Fruit fly (Drosophila melanogaster) whole organism, pupa: ENCODE measurements around the gene CG1317.
A peak's percentile ranks its signal among the peaks of the same experiment; 100 is the strongest.

Experiments used
- CG10348 ChIP-seq: fragments of 200-800 bp; sonication (Bioruptor generic); IDR thresholded peaks from 2 replicates; pipeline ENCODE4 v1.3.6; 2022; ENCODE audit warnings: missing biosample characterization, missing genetic modification characterization
- CG14655 ChIP-seq: fragments of 200-800 bp; sonication (Bioruptor generic); optimal IDR thresholded peaks from 3 replicates; lab custom pipeline; 2017; ENCODE audit warnings: mild to moderate bottlenecking, missing biosample characterization, missing genetic modification reagents, missing genetic modification characterization
- CG15710 ChIP-seq: fragments of 200-800 bp; sonication (Bioruptor generic); optimal IDR thresholded peaks from 2 replicates; lab custom pipeline; 2018; ENCODE audit warnings: missing biosample characterization, mild to moderate bottlenecking, missing genetic modification characterization, moderate library complexity
- CG17806 ChIP-seq: fragments of 200-800 bp; sonication (Bioruptor generic); optimal IDR thresholded peaks from 2 replicates; lab custom pipeline; 2018; ENCODE audit warnings: missing biosample characterization, mild to moderate bottlenecking, missing genetic modification characterization, moderate library complexity
- CG8159 ChIP-seq: fragments of 200-800 bp; sonication (Bioruptor generic); optimal IDR thresholded peaks from 3 replicates; lab custom pipeline; 2018; ENCODE audit warnings: missing biosample characterization, mild to moderate bottlenecking, missing genetic modification characterization, moderate library complexity
- CG8301 ChIP-seq: fragments of 200-800 bp; sonication (Bioruptor generic); optimal IDR thresholded peaks from 2 replicates; lab custom pipeline; 2018; ENCODE audit warnings: missing biosample characterization, mild to moderate bottlenecking, missing genetic modification characterization
- CG9948 ChIP-seq: fragments of 200-800 bp; sonication (Bioruptor generic); optimal IDR thresholded peaks from 2 replicates; lab custom pipeline; 2018; ENCODE audit warnings: missing biosample characterization, mild to moderate bottlenecking, missing genetic modification characterization, moderate library complexity
- EcR ChIP-seq: fragments of 200-800 bp; sonication (Bioruptor generic); optimal IDR thresholded peaks from 3 replicates; lab custom pipeline; 2019; ENCODE audit warnings: missing biosample characterization, missing genetic modification characterization, mild to moderate bottlenecking, moderate library complexity, missing genetic modification reagents

DNA sequence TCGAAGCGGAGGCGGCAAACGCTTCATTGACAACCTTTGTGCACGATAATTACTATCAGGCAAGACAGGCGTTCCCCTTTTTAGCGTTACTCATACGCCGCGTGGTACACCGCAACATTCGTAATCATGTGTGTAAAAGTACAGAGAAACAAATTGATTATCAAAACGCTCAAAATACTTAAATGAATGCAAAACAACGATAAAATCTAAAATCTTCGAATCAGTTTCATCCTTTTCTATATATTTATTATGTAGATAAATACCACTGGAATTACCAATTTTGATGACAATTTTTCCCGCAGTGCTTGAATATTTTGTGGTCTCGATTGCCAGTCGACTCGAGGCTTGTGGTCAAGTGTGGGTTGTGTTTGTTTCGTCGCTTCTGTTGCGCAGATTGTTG lies 39.1 kb upstream of the CG1317 start:
- TF ChIP-seq CG15710 (tag; lab: Kevin White, UChicago) (peak; percentile 7), CG10348 (GFP tag; lab: Robert Waterston, UW) (no peak), CG8301 (tag; lab: Kevin White, UChicago) (peak; percentile 49), CG8159 (tag; lab: Kevin White, UChicago) (no peak), EcR (GFP tag; lab: Kevin White, UChicago) (no peak), CG14655 (GFP tag; lab: Kevin White, UChicago) (no peak), CG17806 (peak; percentile 48), CG9948 (tag; lab: Kevin White, UChicago) (peak; percentile 25)
